Fruit fly (Drosophila melanogaster) whole organism, embryonic: ENCODE data around the gene sloth1.

Experiments
- Atf-2 ChIP-seq: fragments of 200-800 bp; sonication (Bioruptor generic); optimal IDR thresholded peaks from 2 replicates; lab custom pipeline; 2016; ENCODE audit warnings: missing biosample characterization, missing genetic modification characterization
- Atf6 ChIP-seq: fragments of 200-800 bp; sonication (Bioruptor generic); IDR thresholded peaks from 2 replicates; pipeline ENCODE4 v1.3.6; 2022; ENCODE audit warnings: missing biosample characterization, missing genetic modification characterization
- B-H1 ChIP-seq: fragments of 200-800 bp; sonication (Bioruptor generic); IDR thresholded peaks from 3 replicates; pipeline ENCODE4 v1.3.6; 2022; ENCODE audit warnings: missing biosample characterization, missing genetic modification characterization
- CG10274 ChIP-seq: fragments of 200-800 bp; sonication (Bioruptor generic); optimal IDR thresholded peaks from 3 replicates; lab custom pipeline; 2017; ENCODE audit warnings: missing biosample characterization, mild to moderate bottlenecking, missing genetic modification characterization
- CG10321 ChIP-seq: fragments of 200-800 bp; sonication (Bioruptor generic); IDR thresholded peaks from 2 replicates; pipeline ENCODE4 v1.3.6; 2022; ENCODE audit warnings: missing biosample characterization, missing genetic modification characterization
- CG10366 ChIP-seq: fragments of 200-800 bp; sonication (Bioruptor generic); IDR thresholded peaks from 2 replicates; pipeline ENCODE4 v1.3.6; 2022; ENCODE audit warnings: missing biosample characterization, missing genetic modification characterization
- CG10462 ChIP-seq: fragments of 200-800 bp; sonication (Bioruptor generic); optimal IDR thresholded peaks from 2 replicates; lab custom pipeline; 2016; ENCODE audit warnings: missing biosample characterization, missing genetic modification characterization
- CG11247 ChIP-seq: fragments of 200-800 bp; sonication (Bioruptor generic); IDR thresholded peaks from 2 replicates; pipeline ENCODE4 v1.3.6; 2022; ENCODE audit warnings: missing biosample characterization, missing genetic modification characterization
- CG11695 ChIP-seq: fragments of 200-800 bp; sonication (Bioruptor generic); IDR thresholded peaks from 3 replicates; pipeline ENCODE4 v1.3.6; 2022; ENCODE audit warnings: missing biosample characterization, missing genetic modification characterization
- CG12769 ChIP-seq: fragments of 200-800 bp; sonication (Bioruptor generic); optimal IDR thresholded peaks from 2 replicates; lab custom pipeline; 2019; ENCODE audit warnings: missing biosample characterization, mild to moderate bottlenecking, missing genetic modification characterization, moderate library complexity
- CG13123 ChIP-seq: fragments of 200-800 bp; sonication (Bioruptor generic); optimal IDR thresholded peaks from 2 replicates; lab custom pipeline; 2016; ENCODE audit warnings: missing biosample characterization, missing genetic modification characterization
- CG15696 ChIP-seq: fragments of 200-800 bp; sonication (Bioruptor generic); optimal IDR thresholded peaks from 2 replicates; lab custom pipeline; 2019; ENCODE audit warnings: missing biosample characterization, mild to moderate bottlenecking, missing genetic modification characterization, moderate library complexity
- CG1792 ChIP-seq: fragments of 200-800 bp; sonication (Bioruptor generic); optimal IDR thresholded peaks from 2 replicates; lab custom pipeline; 2016; ENCODE audit warnings: missing biosample characterization, missing genetic modification characterization
- CG1832 ChIP-seq: fragments of 200-800 bp; sonication (Bioruptor generic); optimal IDR thresholded peaks from 2 replicates; lab custom pipeline; 2017; ENCODE audit warnings: missing biosample characterization, mild to moderate bottlenecking, missing genetic modification characterization, inconsistent platforms
- CG2712 ChIP-seq: fragments of 200-800 bp; optimal IDR thresholded peaks from 3 replicates; lab custom pipeline; 2019; ENCODE audit warnings: missing biosample characterization, mild to moderate bottlenecking, missing genetic modification characterization, moderate library complexity
- CG30020 ChIP-seq: fragments of 200-800 bp; optimal IDR thresholded peaks from 2 replicates; lab custom pipeline; 2019; ENCODE audit warnings: missing biosample characterization, mild to moderate bottlenecking, missing genetic modification characterization, moderate library complexity
- CG31224 ChIP-seq: fragments of 200-800 bp; sonication (Bioruptor generic); IDR thresholded peaks from 2 replicates; pipeline ENCODE4 v1.3.6; 2022; ENCODE audit warnings: missing biosample characterization, missing genetic modification characterization
- CG3163 ChIP-seq: fragments of 200-800 bp; sonication (Bioruptor generic); optimal IDR thresholded peaks from 3 replicates; lab custom pipeline; 2016; ENCODE audit warnings: missing biosample characterization, missing genetic modification characterization
- CG4328 ChIP-seq: fragments of 200-800 bp; sonication (Bioruptor generic); optimal IDR thresholded peaks from 3 replicates; lab custom pipeline; 2017; ENCODE audit warnings: missing biosample characterization, missing genetic modification reagents, missing genetic modification characterization
- CG4404 ChIP-seq: fragments of 200-800 bp; sonication (Bioruptor generic); IDR thresholded peaks from 2 replicates; pipeline ENCODE4 v1.3.6; 2022; ENCODE audit warnings: missing biosample characterization, missing genetic modification characterization
- CG4617 ChIP-seq: fragments of 200-800 bp; sonication (Bioruptor generic); optimal IDR thresholded peaks from 3 replicates; lab custom pipeline; 2016; ENCODE audit warnings: missing biosample characterization, missing genetic modification characterization, borderline replicate concordance
- CG4707 ChIP-seq: fragments of 200-800 bp; sonication (Bioruptor generic); optimal IDR thresholded peaks from 2 replicates; lab custom pipeline; 2018; ENCODE audit warnings: missing biosample characterization, mild to moderate bottlenecking, missing genetic modification characterization, moderate library complexity
- CG6813 ChIP-seq: fragments of 200-800 bp; sonication (Bioruptor generic); optimal IDR thresholded peaks from 2 replicates; lab custom pipeline; 2017; ENCODE audit warnings: missing biosample characterization, missing genetic modification characterization, mild to moderate bottlenecking, moderate library complexity, missing genetic modification reagents
- CG7556 ChIP-seq: fragments of 200-800 bp; sonication (Bioruptor generic); optimal IDR thresholded peaks from 2 replicates; lab custom pipeline; 2017; ENCODE audit warnings: missing biosample characterization, mild to moderate bottlenecking, missing genetic modification characterization
- CG7745 ChIP-seq: fragments of 200-800 bp; sonication (Bioruptor generic); optimal IDR thresholded peaks from 2 replicates; lab custom pipeline; 2018; ENCODE audit warnings: missing biosample characterization, mild to moderate bottlenecking, missing genetic modification characterization, moderate library complexity
- CG8281 ChIP-seq: fragments of 200-800 bp; sonication (Bioruptor generic); optimal IDR thresholded peaks from 2 replicates; lab custom pipeline; 2018; ENCODE audit warnings: missing biosample characterization, mild to moderate bottlenecking, missing genetic modification characterization, moderate library complexity
- CG8290 ChIP-seq, 3 experiments: fragments of 200-800 bp; sonication (Bioruptor generic); optimal IDR thresholded peaks; 2 replicates each; lab custom pipeline; 2016 to 2019; ENCODE audit warnings: missing biosample characterization in 3 of 3, missing genetic modification characterization in 3 of 3, mild to moderate bottlenecking in 2 of 3, moderate library complexity in 1 of 3
- D ChIP-seq, 2 experiments: fragments of 200-800 bp in 1 of 2; fragments of >200 bp in 1 of 2; sonication (Bioruptor generic) in 1 of 2; optimal IDR thresholded peaks; 2 replicates in 1 of 2; 3 replicates in 1 of 2; lab custom pipeline; 2017; ENCODE audit warnings: mild to moderate bottlenecking in 1 of 2, missing biosample characterization in 1 of 2, missing genetic modification characterization in 1 of 2, missing genetic modification reagents in 1 of 2
- Doc3 ChIP-seq: fragments of 200-800 bp; sonication (Bioruptor generic); IDR thresholded peaks from 3 replicates; pipeline ENCODE4 v1.3.6; 2022; ENCODE audit warnings: missing biosample characterization, missing genetic modification characterization; ENCODE audit not compliant: partially characterized antibody
- NFAT ChIP-seq: fragments of 200-800 bp; sonication (Bioruptor generic); IDR thresholded peaks from 2 replicates; pipeline ENCODE4 v1.3.6; 2022; ENCODE audit warnings: missing biosample characterization, missing genetic modification characterization
- ap ChIP-seq: fragments of 200-800 bp; sonication (Bioruptor generic); IDR thresholded peaks from 2 replicates; pipeline ENCODE4 v1.3.6; 2022; ENCODE audit warnings: missing biosample characterization, missing genetic modification characterization
- bsh ChIP-seq, 2 experiments: fragments of 200-800 bp; sonication (Bioruptor generic); optimal IDR thresholded peaks; 2 replicates each; lab custom pipeline; 2017 to 2018; ENCODE audit warnings: mild to moderate bottlenecking in 2 of 2, missing biosample characterization in 2 of 2, missing genetic modification characterization in 2 of 2, moderate library complexity in 1 of 2
- cad ChIP-seq: fragments of >200 bp; optimal IDR thresholded peaks from 2 replicates; lab custom pipeline; 2017; ENCODE audit warnings: missing biosample characterization, missing genetic modification characterization
- croc ChIP-seq: fragments of 200-800 bp; sonication (Bioruptor generic); conservative IDR thresholded peaks from 3 replicates; pipeline ENCODE4 v1.3.6; 2022; ENCODE audit warnings: missing biosample characterization, missing genetic modification characterization
- cwo ChIP-seq: fragments of 200-800 bp; sonication (Bioruptor generic); optimal IDR thresholded peaks from 3 replicates; lab custom pipeline; 2017; ENCODE audit warnings: missing biosample characterization, missing genetic modification characterization, mild to moderate bottlenecking, moderate library complexity, missing genetic modification reagents
- dmrt11E ChIP-seq: fragments of 200-800 bp; sonication (Bioruptor generic); optimal IDR thresholded peaks from 3 replicates; lab custom pipeline; 2018; ENCODE audit warnings: missing biosample characterization, mild to moderate bottlenecking, missing genetic modification characterization, moderate library complexity
- esg ChIP-seq: fragments of 200-800 bp; sonication (Bioruptor generic); conservative IDR thresholded peaks from 2 replicates; pipeline ENCODE4 v1.3.6; 2022; ENCODE audit warnings: missing biosample characterization, missing genetic modification characterization
- eyg ChIP-seq: fragments of 200-800 bp; sonication (Bioruptor generic); optimal IDR thresholded peaks from 3 replicates; lab custom pipeline; 2016; ENCODE audit warnings: missing biosample characterization, missing genetic modification characterization
- grn ChIP-seq: fragments of 200-800 bp; sonication (Bioruptor generic); optimal IDR thresholded peaks from 3 replicates; lab custom pipeline; 2017; ENCODE audit warnings: missing biosample characterization, missing genetic modification characterization
- gsb ChIP-seq: fragments of 200-800 bp; sonication (Bioruptor generic); IDR thresholded peaks from 2 replicates; pipeline ENCODE4 v1.3.6; 2022; ENCODE audit warnings: missing biosample characterization, missing genetic modification characterization
- kni ChIP-seq: fragments of 200-800 bp; sonication (Bioruptor generic); optimal IDR thresholded peaks from 3 replicates; lab custom pipeline; 2017; ENCODE audit warnings: mild to moderate bottlenecking, missing biosample characterization, missing genetic modification reagents, missing genetic modification characterization
- mirr ChIP-seq: fragments of 200-800 bp; sonication (Bioruptor generic); optimal IDR thresholded peaks from 3 replicates; lab custom pipeline; 2018; ENCODE audit warnings: missing biosample characterization, mild to moderate bottlenecking, missing genetic modification characterization
- nom ChIP-seq: fragments of 200-800 bp; sonication (Bioruptor generic); optimal IDR thresholded peaks from 2 replicates; lab custom pipeline; 2017; ENCODE audit warnings: missing biosample characterization, missing genetic modification characterization, mild to moderate bottlenecking, moderate library complexity, missing genetic modification reagents
- row ChIP-seq: fragments of 200-800 bp; sonication (Bioruptor generic); IDR thresholded peaks from 3 replicates; pipeline ENCODE4 v1.3.6; 2022; ENCODE audit warnings: missing biosample characterization, missing genetic modification characterization
- sd ChIP-seq: fragments of 200-800 bp; sonication (Bioruptor generic); optimal IDR thresholded peaks from 3 replicates; lab custom pipeline; 2018; ENCODE audit warnings: missing biosample characterization, mild to moderate bottlenecking, missing genetic modification characterization, moderate library complexity
- sim ChIP-seq: fragments of 200-800 bp; sonication (Bioruptor generic); IDR thresholded peaks from 2 replicates; pipeline ENCODE4 v1.3.6; 2022; ENCODE audit warnings: missing biosample characterization, missing genetic modification characterization
- sima ChIP-seq: fragments of 200-800 bp; sonication (Bioruptor generic); optimal IDR thresholded peaks from 2 replicates; lab custom pipeline; 2016; ENCODE audit warnings: missing biosample characterization, missing genetic modification characterization
- toy ChIP-seq: fragments of 200-800 bp; sonication (Bioruptor generic); IDR thresholded peaks from 2 replicates; pipeline ENCODE4 v1.3.6; 2022; ENCODE audit warnings: missing biosample characterization, missing genetic modification characterization
- twi ChIP-seq: fragments of 200-800 bp; optimal IDR thresholded peaks from 2 replicates; lab custom pipeline; 2019; ENCODE audit warnings: missing biosample characterization, mild to moderate bottlenecking, missing genetic modification characterization, moderate library complexity
- yki ChIP-seq: fragments of >200 bp; optimal IDR thresholded peaks from 3 replicates; lab custom pipeline; 2018

The sloth1 gene

DNA sequence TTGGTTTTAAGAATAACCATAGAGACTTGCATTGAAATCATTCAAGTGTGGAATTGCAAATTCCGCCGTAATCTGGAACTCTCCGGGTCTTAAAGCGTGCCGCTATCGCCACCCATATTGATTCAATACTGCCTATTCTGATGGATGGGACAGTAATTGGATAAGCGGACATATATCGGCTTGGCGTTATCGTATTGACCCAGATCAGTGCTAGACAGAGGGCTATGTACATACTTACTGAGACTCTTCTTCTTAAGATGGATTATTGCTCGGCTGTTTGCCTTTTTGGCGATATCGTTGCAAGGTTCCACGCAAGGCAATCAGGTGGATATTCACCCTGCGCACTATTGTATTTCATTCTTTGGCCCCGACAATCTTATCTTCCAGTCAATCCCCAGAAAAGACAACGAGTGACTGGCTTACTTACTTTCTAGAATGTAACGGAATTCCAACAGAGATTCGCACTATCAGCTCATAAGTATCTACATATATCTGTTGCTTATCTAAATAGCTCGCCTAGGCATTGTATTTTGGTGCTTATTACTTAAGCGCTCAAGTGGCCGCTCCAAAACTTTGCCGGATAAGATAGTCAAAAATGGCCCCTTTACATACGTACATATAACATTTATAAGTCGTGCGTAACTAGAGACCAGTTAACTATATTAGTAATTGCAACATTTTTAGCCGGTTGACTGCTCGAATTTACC is 16.5 kb upstream of the sloth1 start (continued):
- TF ChIP-seq CG30020 (tag; lab: Kevin White, UChicago): no peak
- TF ChIP-seq CG10274: no peak
- TF ChIP-seq croc: no peak
- no peak for TF ChIP-seq kni (GFP tag; lab: Kevin White, UChicago)
- no peak for TF ChIP-seq CG11695 (GFP tag; lab: Robert Waterston, UW)
- TF ChIP-seq CG8281 (tag; lab: Kevin White, UChicago): no peak
- TF ChIP-seq CG15696: peak; percentile 55
- no peak for TF ChIP-seq CG11247
- no peak for TF ChIP-seq CG10366
- TF ChIP-seq eyg: no peak
- TF ChIP-seq bsh (GFP tag; optimal IDR thresholded peaks at IDR 0.05; lab: Kevin White, UChicago): peak in 1 of 2 experiments; percentile 3
- TF ChIP-seq CG13123 (GFP tag; lab: Kevin White, UChicago): no peak
- TF ChIP-seq CG1832 (GFP tag; lab: Kevin White, UChicago): no peak
- TF ChIP-seq sim (GFP tag; lab: Robert Waterston, UW): no peak
- no peak for TF ChIP-seq NFAT (GFP tag; lab: Robert Waterston, UW)
- TF ChIP-seq CG2712 (tag; lab: Kevin White, UChicago): no peak
- TF ChIP-seq B-H1 (GFP tag; lab: Robert Waterston, UW): no peak
- TF ChIP-seq sima (GFP tag; lab: Kevin White, UChicago): no peak
- no peak for TF ChIP-seq CG4404 (GFP tag; lab: Robert Waterston, UW)
- TF ChIP-seq CG3163: no peak
- TF ChIP-seq CG10321 (GFP tag; lab: Robert Waterston, UW): no peak
- TF ChIP-seq esg (GFP tag; lab: Robert Waterston, UW): no peak
- no peak for TF ChIP-seq CG4707
- TF ChIP-seq toy (GFP tag; lab: Robert Waterston, UW): no peak
- TF ChIP-seq CG1792: no peak
- TF ChIP-seq CG31224 (GFP tag; lab: Robert Waterston, UW): no peak
- TF ChIP-seq CG10462 (GFP tag; lab: Kevin White, UChicago): no peak
- no peak for TF ChIP-seq Atf-2 (GFP tag; lab: Kevin White, UChicago)
- TF ChIP-seq D (optimal IDR thresholded peaks at IDR 0.05; lab: Kevin White, UChicago): no peak
- no peak for TF ChIP-seq D (GFP tag; optimal IDR thresholded peaks at IDR 0.05; lab: Kevin White, UChicago)
- peak; percentile 40 for TF ChIP-seq CG6813 (GFP tag; lab: Kevin White, UChicago)
- no peak for TF ChIP-seq Doc3 (GFP tag; lab: Robert Waterston, UW)
- no peak for TF ChIP-seq CG4328 (GFP tag; lab: Kevin White, UChicago)
- TF ChIP-seq CG8290 (GFP tag; optimal IDR thresholded peaks at IDR 0.05; lab: Kevin White, UChicago): no peak
- peak; percentile 19 to 56 for TF ChIP-seq CG8290 (tag; optimal IDR thresholded peaks at IDR 0.05; lab: Kevin White, UChicago)
- TF ChIP-seq CG12769 (tag; lab: Kevin White, UChicago): no peak
- TF ChIP-seq yki: no peak
- peak; percentile 22 for TF ChIP-seq dmrt11E (tag; lab: Kevin White, UChicago)
- TF ChIP-seq CG7556 (GFP tag; lab: Kevin White, UChicago): no peak
- TF ChIP-seq Atf6 (GFP tag; lab: Robert Waterston, UW): no peak
- TF ChIP-seq gsb (GFP tag; lab: Robert Waterston, UW): no peak
- peak; percentile 77 for TF ChIP-seq grn (GFP tag; lab: Kevin White, UChicago)
- TF ChIP-seq cad: no peak
- no peak for TF ChIP-seq cwo
- TF ChIP-seq ap: no peak
- TF ChIP-seq row (GFP tag; lab: Robert Waterston, UW): no peak
- peak; percentile 77 for TF ChIP-seq nom (GFP tag; lab: Kevin White, UChicago)
- no peak for TF ChIP-seq CG4617
- no peak for TF ChIP-seq twi (tag; lab: Kevin White, UChicago)
- TF ChIP-seq mirr (GFP tag; lab: Kevin White, UChicago): peak; percentile 84
- peak; percentile 26 for TF ChIP-seq CG7745
- peak; percentile 79 for TF ChIP-seq sd (tag; lab: Kevin White, UChicago)
